Fruit fly (Drosophila melanogaster) whole organism, embryonic: ENCODE results near the gene CNMaR.

Source experiments
- Adf1 ChIP-seq: fragments of 200-800 bp; sonication (Bioruptor generic); IDR thresholded peaks from 2 replicates; pipeline ENCODE4 v1.3.6; 2022; ENCODE audit warnings: missing biosample characterization, missing genetic modification characterization
- CG11247 ChIP-seq: fragments of 200-800 bp; sonication (Bioruptor generic); IDR thresholded peaks from 2 replicates; pipeline ENCODE4 v1.3.6; 2022; ENCODE audit warnings: missing biosample characterization, missing genetic modification characterization
- CG12104 ChIP-seq: fragments of 200-800 bp; sonication (Bioruptor generic); optimal IDR thresholded peaks from 3 replicates; lab custom pipeline; 2016; ENCODE audit warnings: missing biosample characterization, missing genetic modification characterization
- CG1233 ChIP-seq: fragments of 200-800 bp; sonication (Bioruptor generic); optimal IDR thresholded peaks from 4 replicates; lab custom pipeline; 2018; ENCODE audit warnings: missing biosample characterization, mild to moderate bottlenecking, missing genetic modification characterization
- CG12659 ChIP-seq: fragments of 200-800 bp; sonication (Bioruptor generic); optimal IDR thresholded peaks from 3 replicates; lab custom pipeline; 2017; ENCODE audit warnings: mild to moderate bottlenecking, missing biosample characterization, missing genetic modification reagents, missing genetic modification characterization
- CG12769 ChIP-seq: fragments of 200-800 bp; sonication (Bioruptor generic); optimal IDR thresholded peaks from 2 replicates; lab custom pipeline; 2019; ENCODE audit warnings: missing biosample characterization, mild to moderate bottlenecking, missing genetic modification characterization, moderate library complexity
- CG14050 ChIP-seq: fragments of 200-800 bp; sonication (Bioruptor generic); IDR thresholded peaks from 3 replicates; pipeline ENCODE4 v1.3.6; 2022; ENCODE audit warnings: missing biosample characterization, missing genetic modification characterization
- CG15011 ChIP-seq: fragments of 200-800 bp; sonication (Bioruptor generic); optimal IDR thresholded peaks from 3 replicates; lab custom pipeline; 2018; ENCODE audit warnings: missing biosample characterization, mild to moderate bottlenecking, missing genetic modification characterization
- CG17568 ChIP-seq: fragments of 200-800 bp; sonication (Bioruptor generic); optimal IDR thresholded peaks from 2 replicates; lab custom pipeline; 2018; ENCODE audit warnings: missing biosample characterization, mild to moderate bottlenecking, missing genetic modification characterization, moderate library complexity
- CG2116 ChIP-seq: fragments of 200-800 bp; sonication (Bioruptor generic); optimal IDR thresholded peaks from 3 replicates; lab custom pipeline; 2018; ENCODE audit warnings: missing biosample characterization, mild to moderate bottlenecking, missing genetic modification characterization
- CG2678 ChIP-seq: fragments of 200-800 bp; sonication (Bioruptor generic); optimal IDR thresholded peaks from 3 replicates; lab custom pipeline; 2019; ENCODE audit warnings: missing biosample characterization, mild to moderate bottlenecking, missing genetic modification characterization, moderate library complexity
- CG4360 ChIP-seq: fragments of 200-800 bp; sonication (Bioruptor generic); IDR thresholded peaks from 2 replicates; pipeline ENCODE4 v1.3.6; 2022; ENCODE audit warnings: missing biosample characterization, missing genetic modification characterization
- CG5180 ChIP-seq: fragments of 200-800 bp; sonication (Bioruptor generic); optimal IDR thresholded peaks from 3 replicates; lab custom pipeline; 2017; ENCODE audit warnings: missing biosample characterization, missing genetic modification characterization, mild to moderate bottlenecking, moderate library complexity, missing genetic modification reagents
- CG6654 ChIP-seq: fragments of 200-800 bp; sonication (Bioruptor generic); optimal IDR thresholded peaks from 2 replicates; lab custom pipeline; 2017; ENCODE audit warnings: missing biosample characterization, mild to moderate bottlenecking, missing genetic modification characterization
- CG6689 ChIP-seq: fragments of 200-800 bp; sonication (Bioruptor generic); IDR thresholded peaks from 2 replicates; pipeline ENCODE4 v1.3.6; 2022; ENCODE audit warnings: missing biosample characterization, missing genetic modification characterization
- CG6854 ChIP-seq: fragments of 200-800 bp; sonication (Bioruptor generic); optimal IDR thresholded peaks from 3 replicates; lab custom pipeline; 2017; ENCODE audit warnings: missing biosample characterization, mild to moderate bottlenecking, missing genetic modification characterization
- CG7786 ChIP-seq: fragments of 200-800 bp; sonication (Bioruptor generic); optimal IDR thresholded peaks from 2 replicates; lab custom pipeline; 2016; ENCODE audit warnings: missing biosample characterization, missing genetic modification characterization
- CG7987 ChIP-seq: fragments of 200-800 bp; sonication (Bioruptor generic); optimal IDR thresholded peaks from 2 replicates; lab custom pipeline; 2018; ENCODE audit warnings: missing biosample characterization, mild to moderate bottlenecking, missing genetic modification characterization, moderate library complexity
- CG9727 ChIP-seq: fragments of 200-800 bp; sonication (Bioruptor generic); optimal IDR thresholded peaks from 3 replicates; lab custom pipeline; 2017; ENCODE audit warnings: missing biosample characterization, mild to moderate bottlenecking, missing genetic modification characterization
- Fer2 ChIP-seq: fragments of 200-800 bp; sonication (Bioruptor generic); optimal IDR thresholded peaks from 2 replicates; lab custom pipeline; 2018; ENCODE audit warnings: missing biosample characterization, mild to moderate bottlenecking, missing genetic modification characterization, moderate library complexity
- Fer3 ChIP-seq: fragments of 200-800 bp; sonication (Bioruptor generic); optimal IDR thresholded peaks from 2 replicates; lab custom pipeline; 2018; ENCODE audit warnings: missing biosample characterization, mild to moderate bottlenecking, missing genetic modification characterization, moderate library complexity
- Hmr ChIP-seq: fragments of 200-800 bp; sonication (Bioruptor generic); optimal IDR thresholded peaks from 3 replicates; lab custom pipeline; 2017; ENCODE audit warnings: mild to moderate bottlenecking, missing biosample characterization, missing genetic modification reagents, missing genetic modification characterization
- NfI ChIP-seq: fragments of 200-800 bp; sonication (Bioruptor generic); optimal IDR thresholded peaks from 3 replicates; lab custom pipeline; 2018; ENCODE audit warnings: missing biosample characterization, mild to moderate bottlenecking, missing genetic modification characterization, moderate library complexity
- Opbp ChIP-seq: fragments of 200-800 bp; sonication (Bioruptor generic); IDR thresholded peaks from 3 replicates; pipeline ENCODE4 v1.3.6; 2022; ENCODE audit warnings: missing biosample characterization, missing genetic modification characterization; ENCODE audit not compliant: partially characterized antibody
- Sox100B ChIP-seq: fragments of 200-800 bp; sonication (Bioruptor generic); optimal IDR thresholded peaks from 3 replicates; lab custom pipeline; 2018; ENCODE audit warnings: missing biosample characterization, mild to moderate bottlenecking, missing genetic modification characterization
- Taf1 ChIP-seq: fragments of 200-800 bp; sonication (Bioruptor generic); IDR thresholded peaks from 2 replicates; pipeline ENCODE4 v1.3.6; 2022; ENCODE audit warnings: missing biosample characterization, missing genetic modification characterization
- ase ChIP-seq: fragments of 200-800 bp; sonication (Bioruptor generic); IDR thresholded peaks from 3 replicates; pipeline ENCODE4 v1.3.6; 2022; ENCODE audit warnings: missing biosample characterization, missing genetic modification characterization
- bbx ChIP-seq: fragments of 200-800 bp; sonication (Bioruptor generic); IDR thresholded peaks from 2 replicates; pipeline ENCODE4 v1.3.6; 2022; ENCODE audit warnings: missing biosample characterization, missing genetic modification characterization; ENCODE audit not compliant: partially characterized antibody
- ci ChIP-seq: fragments of 200-800 bp; sonication (Bioruptor generic); IDR thresholded peaks from 3 replicates; pipeline ENCODE4 v1.3.6; 2022; ENCODE audit warnings: missing biosample characterization, missing genetic modification characterization
- crol ChIP-seq: fragments of 200-800 bp; sonication (Bioruptor generic); IDR thresholded peaks from 2 replicates; pipeline ENCODE4 v1.3.6; 2022; ENCODE audit warnings: missing biosample characterization, missing genetic modification characterization
- dpn ChIP-seq, 2 experiments: fragments of 200-800 bp; sonication (Bioruptor generic); optimal IDR thresholded peaks; 3 replicates each; lab custom pipeline; 2016; ENCODE audit warnings: missing biosample characterization in 2 of 2, missing genetic modification characterization in 2 of 2
- eyg ChIP-seq: fragments of 200-800 bp; sonication (Bioruptor generic); optimal IDR thresholded peaks from 3 replicates; lab custom pipeline; 2016; ENCODE audit warnings: missing biosample characterization, missing genetic modification characterization
- fd3F ChIP-seq: fragments of 200-800 bp; sonication (Bioruptor generic); optimal IDR thresholded peaks from 2 replicates; lab custom pipeline; 2018; ENCODE audit warnings: missing biosample characterization, mild to moderate bottlenecking, missing genetic modification characterization, moderate library complexity
- gce ChIP-seq: fragments of 200-800 bp; sonication (Bioruptor generic); IDR thresholded peaks from 3 replicates; pipeline ENCODE4 v1.3.6; 2022; ENCODE audit warnings: missing biosample characterization, missing genetic modification characterization
- gcm2 ChIP-seq: fragments of 200-800 bp; sonication (Bioruptor generic); optimal IDR thresholded peaks from 2 replicates; lab custom pipeline; 2016; ENCODE audit warnings: missing biosample characterization, missing genetic modification characterization
- ind ChIP-seq: fragments of 200-800 bp; sonication (Bioruptor generic); optimal IDR thresholded peaks from 3 replicates; lab custom pipeline; 2016; ENCODE audit warnings: missing biosample characterization, missing genetic modification characterization
- jing ChIP-seq: fragments of 200-800 bp; sonication (Bioruptor generic); optimal IDR thresholded peaks from 2 replicates; lab custom pipeline; 2018; ENCODE audit warnings: missing biosample characterization, mild to moderate bottlenecking, missing genetic modification characterization
- jumu ChIP-seq: fragments of 200-800 bp; sonication (Bioruptor generic); optimal IDR thresholded peaks from 3 replicates; lab custom pipeline; 2016; ENCODE audit warnings: missing biosample characterization, missing genetic modification characterization
- kay ChIP-seq: fragments of 200-800 bp; sonication (Bioruptor generic); optimal IDR thresholded peaks from 2 replicates; lab custom pipeline; 2016; ENCODE audit warnings: missing biosample characterization, missing genetic modification characterization
- kni ChIP-seq: fragments of 200-800 bp; sonication (Bioruptor generic); optimal IDR thresholded peaks from 3 replicates; lab custom pipeline; 2017; ENCODE audit warnings: mild to moderate bottlenecking, missing biosample characterization, missing genetic modification reagents, missing genetic modification characterization
- lilli ChIP-seq: fragments of 200-800 bp; sonication (Bioruptor generic); optimal IDR thresholded peaks from 3 replicates; lab custom pipeline; 2016; ENCODE audit warnings: missing biosample characterization, missing genetic modification characterization
- nau ChIP-seq: fragments of 200-800 bp; sonication (Bioruptor generic); optimal IDR thresholded peaks from 3 replicates; lab custom pipeline; 2017; ENCODE audit warnings: missing biosample characterization, mild to moderate bottlenecking, missing genetic modification characterization, missing genetic modification reagents
- pb ChIP-seq: fragments of 200-800 bp; sonication (Bioruptor generic); optimal IDR thresholded peaks from 3 replicates; lab custom pipeline; 2016; ENCODE audit warnings: missing biosample characterization, missing genetic modification characterization
- pho ChIP-seq: fragments of 200-800 bp; sonication (Bioruptor generic); optimal IDR thresholded peaks from 2 replicates; lab custom pipeline; 2016; ENCODE audit warnings: missing biosample characterization, missing genetic modification characterization
- ranshi ChIP-seq: fragments of 200-800 bp; sonication (Bioruptor generic); IDR thresholded peaks from 2 replicates; pipeline ENCODE4 v1.3.6; 2022; ENCODE audit warnings: missing biosample characterization, missing genetic modification characterization
- sisA ChIP-seq: fragments of 200-800 bp; sonication (Bioruptor generic); IDR thresholded peaks from 2 replicates; pipeline ENCODE4 v1.3.6; 2022; ENCODE audit warnings: missing biosample characterization, missing genetic modification characterization
- sqz ChIP-seq: fragments of 200-800 bp; sonication (Bioruptor generic); optimal IDR thresholded peaks from 3 replicates; lab custom pipeline; 2018; ENCODE audit warnings: missing biosample characterization, mild to moderate bottlenecking, missing genetic modification characterization
- trem ChIP-seq: fragments of 200-800 bp; optimal IDR thresholded peaks from 3 replicates; lab custom pipeline; 2019; ENCODE audit warnings: missing biosample characterization, mild to moderate bottlenecking, missing genetic modification characterization, moderate library complexity
- ttk ChIP-seq: fragments of 200-800 bp; sonication (Bioruptor generic); IDR thresholded peaks from 2 replicates; pipeline ENCODE4 v2.1.2; 2022; ENCODE audit warnings: missing biosample characterization, missing genetic modification characterization
- zfh1 ChIP-seq: fragments of 200-800 bp; sonication (Bioruptor generic); IDR thresholded peaks from 3 replicates; pipeline ENCODE4 v1.3.6; 2022; ENCODE audit warnings: missing biosample characterization, missing genetic modification characterization

CNMaR gene

dm6 chr3L:9690798-9691475 lies 47.0 kb downstream of the CNMaR start (continued):
- TF ChIP-seq dpn (GFP tag; optimal IDR thresholded peaks at IDR 0.05; lab: Kevin White, UChicago) (peak in 1 of 2 experiments; percentile 36), nau (GFP tag; lab: Kevin White, UChicago) (peak; percentile 61), CG6854 (no peak), CG12104 (GFP tag; lab: Kevin White, UChicago) (peak; percentile 9), Hmr (peak; percentile 51), Fer2 (tag; lab: Kevin White, UChicago) (peak; percentile 38), CG2678 (tag; lab: Kevin White, UChicago) (peak; percentile 81), sqz (no peak), pb (GFP tag; lab: Kevin White, UChicago) (no peak), ase (GFP tag; lab: Robert Waterston, UW) (no peak), CG17568 (GFP tag; lab: Kevin White, UChicago) (no peak), kni (no peak), crol (GFP tag; lab: Robert Waterston, UW) (peak; percentile 65), CG4360 (no peak), ci (GFP tag; lab: Robert Waterston, UW) (no peak), NfI (GFP tag; lab: Kevin White, UChicago) (no peak), kay (GFP tag; lab: Kevin White, UChicago) (no peak), Opbp (GFP tag; lab: Robert Waterston, UW) (no peak), CG11247 (GFP tag; lab: Robert Waterston, UW) (no peak), ranshi (GFP tag; lab: Robert Waterston, UW) (no peak), CG12659 (peak; percentile 58), ttk (GFP tag; lab: Robert Waterston, UW) (no peak), CG7987 (no peak), bbx (GFP tag; lab: Robert Waterston, UW) (no peak), Taf1 (GFP tag; lab: Robert Waterston, UW) (no peak), zfh1 (GFP tag; lab: Robert Waterston, UW) (no peak), CG15011 (GFP tag; lab: Kevin White, UChicago) (no peak), sisA (GFP tag; lab: Robert Waterston, UW) (no peak), CG5180 (no peak), jumu (GFP tag; lab: Kevin White, UChicago) (no peak), Sox100B (GFP tag; lab: Kevin White, UChicago) (no peak), CG6689 (GFP tag; lab: Robert Waterston, UW) (peak; percentile 13; the same call in 1 of the 2 replicates), CG2116 (no peak), CG7786 (GFP tag; lab: Kevin White, UChicago) (peak; percentile 28), CG14050 (GFP tag; lab: Robert Waterston, UW) (no peak), Adf1 (0 out of 2 replicates have a peak, but pooled peaks have one; percentile 6), gce (GFP tag; lab: Robert Waterston, UW) (no peak), CG1233 (GFP tag; lab: Kevin White, UChicago) (peak; percentile 28), pho (GFP tag; lab: Kevin White, UChicago) (peak; percentile 75), fd3F (GFP tag; lab: Kevin White, UChicago) (peak; percentile 45), CG9727 (GFP tag; lab: Kevin White, UChicago) (peak; percentile 11), trem (no peak), eyg (GFP tag; lab: Kevin White, UChicago) (no peak), CG12769 (tag; lab: Kevin White, UChicago) (peak; percentile 87), ind (peak; percentile 18), gcm2 (GFP tag; lab: Kevin White, UChicago) (no peak), CG6654 (GFP tag; lab: Kevin White, UChicago) (no peak), Fer3 (tag; lab: Kevin White, UChicago) (peak; percentile 57), lilli (GFP tag; lab: Kevin White, UChicago) (peak; percentile 40), jing (GFP tag; lab: Kevin White, UChicago) (no peak)
